Fruit fly (Drosophila melanogaster) whole organism, prepupa: Measurements from ENCODE around the gene PK2-R1.
A peak's percentile ranks its signal among the peaks of the same experiment; 100 is the strongest.

Experiments used
- CG10631 ChIP-seq: fragments of 200-800 bp; sonication (Bioruptor generic); optimal IDR thresholded peaks from 2 replicates; lab custom pipeline; 2016; ENCODE audit warnings: missing biosample characterization, missing genetic modification characterization
- CG11294 ChIP-seq: fragments of 200-800 bp; sonication (Bioruptor generic); IDR thresholded peaks from 2 replicates; pipeline ENCODE4 v1.3.6; 2022; ENCODE audit warnings: missing biosample characterization, missing genetic modification characterization
- CG11902 ChIP-seq: fragments of 200-800 bp; sonication (Bioruptor generic); optimal IDR thresholded peaks from 3 replicates; lab custom pipeline; 2016; ENCODE audit warnings: missing biosample characterization, missing genetic modification characterization
- CG15336 ChIP-seq: fragments of 200-800 bp; sonication (Bioruptor generic); IDR thresholded peaks from 2 replicates; pipeline ENCODE4 v1.3.6; 2022; ENCODE audit warnings: missing biosample characterization, missing genetic modification characterization
- CG1621 ChIP-seq: fragments of 200-800 bp; sonication (Bioruptor generic); optimal IDR thresholded peaks from 3 replicates; lab custom pipeline; 2018; ENCODE audit warnings: missing biosample characterization, mild to moderate bottlenecking, missing genetic modification characterization
- CG3032 ChIP-seq: fragments of 200-800 bp; optimal IDR thresholded peaks from 2 replicates; lab custom pipeline; 2019; ENCODE audit warnings: missing biosample characterization, mild to moderate bottlenecking, missing genetic modification characterization, moderate library complexity
- CG32006 ChIP-seq: fragments of 200-800 bp; sonication (Bioruptor generic); optimal IDR thresholded peaks from 3 replicates; lab custom pipeline; 2017; ENCODE audit warnings: missing biosample characterization, mild to moderate bottlenecking, missing genetic modification characterization
- CG34406 ChIP-seq: fragments of 200-800 bp; sonication (Bioruptor generic); optimal IDR thresholded peaks from 3 replicates; lab custom pipeline; 2016; ENCODE audit warnings: missing biosample characterization, missing genetic modification characterization
- CG3919 ChIP-seq: fragments of 200-800 bp; sonication (Bioruptor generic); optimal IDR thresholded peaks from 3 replicates; lab custom pipeline; 2016; ENCODE audit warnings: missing biosample characterization, missing genetic modification characterization
- CG6276 ChIP-seq: fragments of 200-800 bp; sonication (Bioruptor generic); optimal IDR thresholded peaks from 2 replicates; lab custom pipeline; 2017; ENCODE audit warnings: missing biosample characterization, mild to moderate bottlenecking, missing genetic modification characterization
- CG6792 ChIP-seq: fragments of 200-800 bp; sonication (Bioruptor generic); optimal IDR thresholded peaks from 3 replicates; lab custom pipeline; 2016; ENCODE audit warnings: missing biosample characterization, missing genetic modification characterization
- CG6854 ChIP-seq: fragments of 200-800 bp; sonication (Bioruptor generic); optimal IDR thresholded peaks from 2 replicates; lab custom pipeline; 2017; ENCODE audit warnings: missing biosample characterization, mild to moderate bottlenecking, missing genetic modification characterization
- CG8119 ChIP-seq: fragments of 200-800 bp; sonication (Bioruptor generic); IDR thresholded peaks from 3 replicates; pipeline ENCODE4 v1.3.6; 2022; ENCODE audit warnings: missing biosample characterization, missing genetic modification characterization
- CG8319 ChIP-seq: fragments of 200-800 bp; sonication (Bioruptor generic); optimal IDR thresholded peaks from 3 replicates; lab custom pipeline; 2016; ENCODE audit warnings: missing biosample characterization, missing genetic modification characterization
- CG8632 ChIP-seq: fragments of 200-800 bp; sonication (Bioruptor generic); optimal IDR thresholded peaks from 3 replicates; lab custom pipeline; 2016; ENCODE audit warnings: missing biosample characterization, missing genetic modification characterization
- CG9139 ChIP-seq: fragments of 200-800 bp; sonication (Bioruptor generic); optimal IDR thresholded peaks from 3 replicates; lab custom pipeline; 2017; ENCODE audit warnings: missing biosample characterization, mild to moderate bottlenecking, missing genetic modification characterization
- Eip78C ChIP-seq: fragments of 200-800 bp; sonication (Bioruptor generic); peaks from one replicate; lab custom pipeline; 2016; ENCODE audit warnings: missing biosample characterization, missing genetic modification characterization
- Eip93F ChIP-seq: fragments of 200-800 bp; sonication (Bioruptor generic); optimal IDR thresholded peaks from 2 replicates; lab custom pipeline; 2016; ENCODE audit warnings: missing biosample characterization, mild to moderate bottlenecking, missing genetic modification characterization
- Ets96B ChIP-seq: fragments of 200-800 bp; optimal IDR thresholded peaks from 2 replicates; lab custom pipeline; 2019; ENCODE audit warnings: missing biosample characterization, mild to moderate bottlenecking, missing genetic modification characterization, moderate library complexity
- Gug ChIP-seq: fragments of 200-800 bp; sonication (Bioruptor generic); IDR thresholded peaks from 2 replicates; pipeline ENCODE4 v1.3.6; 2022; ENCODE audit warnings: missing biosample characterization, missing genetic modification characterization
- Hr4 ChIP-seq: fragments of 200-800 bp; sonication (Bioruptor generic); optimal IDR thresholded peaks from 3 replicates; lab custom pipeline; 2016; ENCODE audit warnings: missing biosample characterization, missing genetic modification characterization
- Lpt ChIP-seq: fragments of 200-800 bp; sonication (Bioruptor generic); optimal IDR thresholded peaks from 3 replicates; lab custom pipeline; 2016; ENCODE audit warnings: missing biosample characterization, missing genetic modification characterization
- Met ChIP-seq: fragments of 200-800 bp; sonication (Bioruptor generic); optimal IDR thresholded peaks from 3 replicates; lab custom pipeline; 2016; ENCODE audit warnings: missing biosample characterization, missing genetic modification characterization
- OdsH ChIP-seq: fragments of 200-800 bp; sonication (Bioruptor generic); optimal IDR thresholded peaks from 3 replicates; lab custom pipeline; 2016; ENCODE audit warnings: missing biosample characterization, missing genetic modification characterization
- Sox102F ChIP-seq: fragments of 200-800 bp; sonication (Bioruptor generic); optimal IDR thresholded peaks from 2 replicates; lab custom pipeline; 2016; ENCODE audit warnings: missing biosample characterization, mild to moderate bottlenecking, missing genetic modification characterization
- Sox14 ChIP-seq: fragments of 200-800 bp; sonication (Bioruptor generic); optimal IDR thresholded peaks from 3 replicates; lab custom pipeline; 2016; ENCODE audit warnings: missing biosample characterization, missing genetic modification characterization
- acj6 ChIP-seq: fragments of 200-800 bp; sonication (Bioruptor generic); optimal IDR thresholded peaks from 3 replicates; lab custom pipeline; 2016; ENCODE audit warnings: missing biosample characterization, missing genetic modification characterization
- cyc ChIP-seq: fragments of 200-800 bp; sonication (Bioruptor generic); optimal IDR thresholded peaks from 3 replicates; lab custom pipeline; 2016; ENCODE audit warnings: missing biosample characterization, missing genetic modification characterization
- dsx ChIP-seq: fragments of 200-800 bp; optimal IDR thresholded peaks from 3 replicates; lab custom pipeline; 2019; ENCODE audit warnings: missing biosample characterization, mild to moderate bottlenecking, missing genetic modification characterization, moderate library complexity; ENCODE audit not compliant: poor library complexity, severe bottlenecking
- esn ChIP-seq: fragments of 200-800 bp; sonication (Bioruptor generic); optimal IDR thresholded peaks from 2 replicates; lab custom pipeline; 2016; ENCODE audit warnings: missing biosample characterization, mild to moderate bottlenecking, missing genetic modification characterization, moderate library complexity
- fd59A ChIP-seq: fragments of 200-800 bp; sonication (Bioruptor generic); optimal IDR thresholded peaks from 2 replicates; lab custom pipeline; 2017; ENCODE audit warnings: missing biosample characterization, mild to moderate bottlenecking, missing genetic modification characterization, missing genetic modification reagents
- lz ChIP-seq: fragments of 200-800 bp; sonication (Bioruptor generic); optimal IDR thresholded peaks from 3 replicates; lab custom pipeline; 2016; ENCODE audit warnings: missing biosample characterization, missing genetic modification characterization
- net ChIP-seq: fragments of 200-800 bp; sonication (Bioruptor generic); optimal IDR thresholded peaks from 3 replicates; lab custom pipeline; 2016; ENCODE audit warnings: missing biosample characterization, missing genetic modification characterization
- pdm3 ChIP-seq: fragments of 200-800 bp; sonication (Bioruptor generic); optimal IDR thresholded peaks from 3 replicates; lab custom pipeline; 2016; ENCODE audit warnings: missing biosample characterization, missing genetic modification characterization
- ss ChIP-seq, 2 experiments: fragments of 200-800 bp; sonication (Bioruptor generic); optimal IDR thresholded peaks; 2 replicates in 1 of 2; 3 replicates in 1 of 2; lab custom pipeline; 2017 to 2018; ENCODE audit warnings: mild to moderate bottlenecking in 2 of 2, missing biosample characterization in 2 of 2, missing genetic modification characterization in 2 of 2, moderate library complexity in 1 of 2
- svp ChIP-seq: fragments of 200-800 bp; sonication (Bioruptor generic); peaks from one replicate; lab custom pipeline; 2016; ENCODE audit warnings: missing biosample characterization, missing genetic modification characterization
- topi ChIP-seq: fragments of 200-800 bp; sonication (Bioruptor generic); optimal IDR thresholded peaks from 3 replicates; lab custom pipeline; 2016; ENCODE audit warnings: missing biosample characterization, missing genetic modification characterization
- vri ChIP-seq: fragments of 200-800 bp; sonication (Bioruptor generic); optimal IDR thresholded peaks from 3 replicates; lab custom pipeline; 2016; ENCODE audit warnings: missing biosample characterization, mild to moderate bottlenecking, missing genetic modification characterization

The PK2-R1 gene

DNA sequence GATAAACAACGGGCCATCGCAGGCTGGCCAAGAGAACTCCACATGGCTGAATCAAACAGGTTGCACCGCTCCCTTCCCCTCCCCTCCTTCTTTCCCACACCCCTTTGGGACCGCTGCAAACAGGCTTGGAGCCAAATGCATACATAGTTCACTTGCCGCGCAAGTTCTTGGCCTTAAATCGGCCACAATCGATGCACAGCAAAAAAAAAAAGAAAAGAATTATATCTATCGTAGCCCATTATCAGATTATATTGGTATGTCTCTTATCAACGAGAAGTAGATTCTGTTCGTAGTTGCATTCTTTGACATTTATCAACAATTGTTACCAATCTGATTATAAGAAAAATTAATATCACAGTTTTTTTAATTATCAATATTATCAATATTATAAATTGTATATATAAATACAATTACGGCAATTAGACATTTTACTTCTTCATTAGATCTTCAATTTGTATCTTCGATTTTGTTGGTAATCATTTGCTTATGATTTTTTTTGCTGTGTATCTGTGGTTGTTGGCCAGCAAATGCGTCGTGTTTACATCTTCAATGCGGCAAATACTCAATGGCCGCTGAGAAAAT lies 32.7 kb upstream of the PK2-R1 start (continued):
- TF ChIP-seq pdm3 (GFP tag; lab: Kevin White, UChicago) (peak; percentile 58), CG15336 (peak; percentile 79), Gug (GFP tag; lab: Robert Waterston, UW) (peak; percentile 40), lz (peak; percentile 62), CG6276 (GFP tag; lab: Kevin White, UChicago) (peak; percentile 87), CG34406 (GFP tag; lab: Kevin White, UChicago) (peak; percentile 91), topi (GFP tag; lab: Kevin White, UChicago) (peak; percentile 75), CG10631 (GFP tag; lab: Kevin White, UChicago) (peak; percentile 90), Eip93F (GFP tag; lab: Kevin White, UChicago) (no peak), OdsH (peak; percentile 87), Hr4 (GFP tag; lab: Kevin White, UChicago) (peak; percentile 45), CG6854 (peak; percentile 79), fd59A (GFP tag; lab: Kevin White, UChicago) (peak; percentile 67), acj6 (GFP tag; lab: Kevin White, UChicago) (peak; percentile 85), ss (GFP tag; optimal IDR thresholded peaks at IDR 0.05; lab: Kevin White, UChicago) (peak; percentile 74 to 78), CG3032 (tag; lab: Kevin White, UChicago) (peak; percentile 82), CG32006 (GFP tag; lab: Kevin White, UChicago) (peak; percentile 94)

DNA sequence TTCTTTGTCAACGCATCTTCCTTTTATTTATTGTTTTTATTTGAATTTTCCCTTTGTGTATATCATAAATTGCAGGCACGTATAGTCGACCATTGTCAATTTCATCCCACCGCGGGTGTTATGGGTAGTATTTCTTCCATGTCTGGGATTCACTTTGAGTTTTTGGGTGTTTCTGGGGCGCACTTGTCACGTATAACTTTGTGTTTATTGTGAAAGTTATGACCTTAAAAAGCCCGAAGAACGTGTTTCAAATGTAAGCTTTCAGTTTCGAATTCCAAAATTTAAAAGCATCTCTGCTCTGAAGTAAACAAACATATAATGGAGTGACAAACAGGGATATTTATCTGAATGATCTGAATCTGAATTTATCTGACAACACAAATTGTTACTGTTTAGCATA lies 31.5 kb upstream of the PK2-R1 start:
- no peak for TF ChIP-seq CG1621 (tag; lab: Kevin White, UChicago)
- peak; percentile 27 for TF ChIP-seq Eip78C (GFP tag; lab: Kevin White, UChicago)
- TF ChIP-seq CG10631 (GFP tag; lab: Kevin White, UChicago): no peak

DNA sequence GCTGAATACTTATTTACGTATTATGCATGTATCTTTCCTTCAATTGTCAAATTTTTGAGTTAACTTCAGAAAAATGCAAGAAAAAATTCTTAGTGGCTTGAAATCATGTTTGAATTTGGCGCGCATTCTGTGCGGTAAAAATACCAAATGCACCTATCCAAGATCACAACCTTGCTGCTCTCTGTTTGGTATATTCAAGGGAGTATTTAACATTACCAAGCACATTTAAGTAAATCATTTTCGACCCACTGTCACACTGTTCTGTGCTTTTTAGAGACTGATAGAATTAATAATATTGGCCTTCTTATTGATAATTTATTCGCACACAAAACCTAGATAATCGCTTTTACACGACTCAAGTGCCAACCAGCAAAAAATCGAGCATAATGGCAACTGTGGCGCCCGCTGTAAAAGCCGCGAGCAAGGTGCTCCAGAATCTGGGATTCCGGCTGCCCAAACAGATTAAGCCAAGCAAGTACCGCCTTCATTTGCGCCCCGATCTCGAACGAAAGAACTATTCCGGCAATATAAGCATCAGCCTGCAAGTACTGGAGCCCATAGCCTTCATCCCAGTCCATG lies 28.9 kb upstream of the PK2-R1 start:
- TF ChIP-seq svp (GFP tag; lab: Kevin White, UChicago) (peak; percentile 78), Eip78C (GFP tag; lab: Kevin White, UChicago) (peak; percentile 17), ss (GFP tag; optimal IDR thresholded peaks at IDR 0.05; lab: Kevin White, UChicago) (no peak)
- TF ChIP-seq, all 60 proteins: peak for 2

DNA sequence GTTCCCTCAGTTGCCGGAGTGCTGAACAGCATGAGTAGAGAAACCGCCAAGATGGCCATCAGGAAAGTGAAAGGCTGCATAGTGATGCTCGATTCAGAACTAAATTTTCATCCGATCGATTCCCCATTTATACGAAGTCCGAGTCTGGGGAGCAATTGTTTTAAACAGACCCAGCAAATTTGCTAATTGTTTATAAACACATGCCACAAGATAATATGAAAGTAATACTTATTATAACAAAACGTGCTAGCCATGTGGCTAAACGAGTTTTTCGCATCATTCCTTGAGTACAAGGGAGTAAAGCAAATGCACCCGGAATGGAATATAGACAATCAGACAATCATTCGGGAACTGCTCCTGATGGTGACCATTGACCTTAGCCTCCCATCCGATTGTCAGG lies 25.0 kb upstream of the PK2-R1 start, which contains the start of gene CG44142:
CG44142 (minus strand) TSS at position 101 of the 400 bp plus-strand sequence.
- TF ChIP-seq CG8119: no peak

DNA sequence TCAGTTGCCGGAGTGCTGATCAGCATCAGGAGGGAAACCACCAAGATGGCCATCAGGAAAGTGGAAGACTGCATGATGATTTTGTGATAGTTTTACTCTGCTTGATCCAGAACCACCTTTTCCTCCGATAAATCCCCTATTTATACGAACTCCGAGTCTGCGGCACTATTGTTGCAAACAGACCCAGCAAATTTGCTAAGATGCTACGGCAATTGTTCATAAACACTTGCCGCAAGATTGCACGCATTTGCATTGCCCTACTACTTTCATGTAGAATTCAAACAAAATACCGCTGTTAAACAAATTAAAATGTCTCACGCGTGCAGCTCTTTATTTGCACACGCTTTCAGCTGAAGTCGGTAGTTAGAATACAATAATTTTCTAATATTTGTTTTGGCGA lies 19.0 kb upstream of the PK2-R1 start, which contains the start of gene CG45080:
CG45080 (minus strand) TSS at position 101 of the 400 bp plus-strand sequence.
- TF ChIP-seq CG9139 (GFP tag; lab: Kevin White, UChicago) (no peak), CG6854 (no peak), Eip78C (GFP tag; lab: Kevin White, UChicago) (no peak), Sox102F (GFP tag; lab: Kevin White, UChicago) (no peak), CG11294 (GFP tag; lab: Robert Waterston, UW) (no peak), Sox14 (GFP tag; lab: Kevin White, UChicago) (no peak), CG1621 (tag; lab: Kevin White, UChicago) (no peak), CG34406 (GFP tag; lab: Kevin White, UChicago) (no peak), fd59A (GFP tag; lab: Kevin White, UChicago) (no peak), ss (GFP tag; optimal IDR thresholded peaks at IDR 0.05; lab: Kevin White, UChicago) (no peak), CG15336 (no peak), CG11902 (GFP tag; lab: Kevin White, UChicago) (no peak), CG6792 (GFP tag; lab: Kevin White, UChicago) (no peak), CG32006 (GFP tag; lab: Kevin White, UChicago) (no peak), net (no peak), Met (GFP tag; lab: Kevin White, UChicago) (no peak)

DNA sequence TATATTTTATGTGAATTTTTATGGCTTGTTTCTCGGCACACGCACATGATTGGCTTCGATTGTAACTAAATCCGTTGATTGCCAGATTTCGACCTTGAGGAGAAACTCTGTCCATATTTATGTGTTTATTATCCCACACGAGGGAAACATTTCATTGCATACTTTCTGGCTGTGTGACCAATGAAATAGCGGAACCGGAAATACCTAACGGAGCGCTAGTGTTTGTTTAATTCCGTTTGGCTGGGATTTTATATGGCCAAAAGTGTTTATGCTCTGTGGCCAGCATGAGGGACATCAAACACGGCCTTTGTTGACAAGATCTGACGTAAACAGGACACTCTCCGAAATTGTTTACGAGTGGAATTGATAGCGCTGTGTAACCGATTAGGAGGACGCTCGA lies 18.3 kb upstream of the PK2-R1 start:
- TF ChIP-seq vri (GFP tag; lab: Kevin White, UChicago) (no peak), Gug (GFP tag; lab: Robert Waterston, UW) (no peak), CG3919 (GFP tag; lab: Kevin White, UChicago) (peak; percentile 40), CG8632 (GFP tag; lab: Kevin White, UChicago) (no peak), Eip93F (GFP tag; lab: Kevin White, UChicago) (no peak), net (peak; percentile 30), pdm3 (GFP tag; lab: Kevin White, UChicago) (peak; percentile 16), esn (no peak), CG34406 (GFP tag; lab: Kevin White, UChicago) (peak; percentile 29), Lpt (no peak), lz (no peak), dsx (GFP tag; lab: Kevin White, UChicago) (no peak), CG8319 (GFP tag; lab: Kevin White, UChicago) (no peak), CG6276 (GFP tag; lab: Kevin White, UChicago) (no peak), cyc (GFP tag; lab: Kevin White, UChicago) (no peak), svp (GFP tag; lab: Kevin White, UChicago) (no peak), topi (GFP tag; lab: Kevin White, UChicago) (no peak), Ets96B (tag; lab: Kevin White, UChicago) (no peak), CG11902 (GFP tag; lab: Kevin White, UChicago) (no peak)
